Worm (Caenorhabditis elegans) whole organism, L4 larva: Measurements from ENCODE around the gene Y52E8A.3.

Experiments used
- D1046.2 ChIP-seq: fragments of 200-800 bp; sonication (Bioruptor generic); IDR thresholded peaks from 2 replicates; pipeline ENCODE4 v1.3.6; 2022; ENCODE audit warnings: missing genetic modification characterization, missing compliant biosample characterization
- F10B5.3 ChIP-seq: sonication (generic microtip); optimal IDR thresholded peaks from 2 replicates; lab custom pipeline; 2016; ENCODE audit warnings: mild to moderate bottlenecking, missing genetic modification characterization, missing compliant biosample characterization
- F26F4.8 ChIP-seq: fragments of 200-800 bp; sonication (Bioruptor generic); conservative IDR thresholded peaks from 2 replicates; pipeline ENCODE4 v1.3.6; 2022; ENCODE audit warnings: missing genetic modification characterization, missing compliant biosample characterization
- Y48G9A.11 ChIP-seq: fragments of 200-800 bp; sonication (Bioruptor generic); IDR thresholded peaks from 2 replicates; pipeline ENCODE4 v1.3.6; 2022; ENCODE audit warnings: missing genetic modification reagents, missing genetic modification characterization, missing compliant biosample characterization
- Y5F2A.4 ChIP-seq: fragments of 200-800 bp; sonication (Bioruptor generic); optimal IDR thresholded peaks from 2 replicates; lab custom pipeline; 2018; ENCODE audit warnings: mild to moderate bottlenecking, missing genetic modification characterization, missing compliant biosample characterization
- ZK337.2 ChIP-seq: fragments of 200-800 bp; sonication (Bioruptor generic); IDR thresholded peaks from 2 replicates; pipeline ENCODE4 v1.3.6; 2022; ENCODE audit warnings: missing genetic modification reagents, missing genetic modification characterization, missing compliant biosample characterization
- ceh-20 ChIP-seq: fragments of 200-800 bp; sonication (Bioruptor generic); IDR thresholded peaks from 2 replicates; pipeline ENCODE4 v1.3.6; 2022; ENCODE audit warnings: missing genetic modification reagents, missing genetic modification characterization, missing compliant biosample characterization
- ceh-44 ChIP-seq: fragments of 200-800 bp; sonication (Bioruptor generic); IDR thresholded peaks from 2 replicates; pipeline ENCODE4 v1.3.6; 2022; ENCODE audit warnings: missing genetic modification reagents, missing genetic modification characterization, missing compliant biosample characterization
- ceh-82 ChIP-seq: sonication (generic microtip); optimal IDR thresholded peaks from 2 replicates; lab custom pipeline; 2017; ENCODE audit warnings: missing biosample characterization, missing genetic modification characterization
- cey-2 ChIP-seq: sonication (generic microtip); optimal IDR thresholded peaks from 3 replicates; lab custom pipeline; 2017; ENCODE audit warnings: missing genetic modification characterization, mild to moderate bottlenecking, missing compliant biosample characterization, antibody characterized with exemption, borderline replicate concordance; ENCODE audit not compliant: insufficient read depth
- ctbp-1 ChIP-seq: fragments of 200-800 bp; sonication (Bioruptor generic); IDR thresholded peaks from 2 replicates; pipeline ENCODE4 v1.3.6; 2022; ENCODE audit warnings: missing genetic modification reagents, missing genetic modification characterization, missing compliant biosample characterization
- daf-16 ChIP-seq, 3 experiments: sonication (generic microtip); optimal IDR thresholded peaks; 2 replicates each; lab custom pipeline; 2016 to 2017; ENCODE audit warnings: missing genetic modification characterization in 3 of 3, missing genetic modification reagents in 3 of 3, mild to moderate bottlenecking in 2 of 3, missing compliant biosample characterization in 2 of 3, missing biosample characterization in 1 of 3, moderate library complexity in 1 of 3
- daf-8 ChIP-seq: fragments of 200-800 bp; sonication (Bioruptor generic); IDR thresholded peaks from 2 replicates; pipeline ENCODE4 v1.3.6; 2022; ENCODE audit warnings: missing genetic modification characterization, missing compliant biosample characterization
- dmd-6 ChIP-seq: fragments of 200-800 bp; sonication (Bioruptor generic); IDR thresholded peaks from 2 replicates; pipeline ENCODE4 v1.3.6; 2022; ENCODE audit warnings: missing genetic modification reagents, missing genetic modification characterization, missing compliant biosample characterization
- dpl-1 ChIP-seq: fragments of 150-350 bp; optimal IDR thresholded peaks from 2 replicates; lab custom pipeline; 2014; ENCODE audit warnings: missing biosample characterization, missing genetic modification reagents, missing genetic modification characterization
- egl-43 ChIP-seq: fragments of 200-800 bp; sonication (Bioruptor generic); IDR thresholded peaks from 2 replicates; pipeline ENCODE4 v1.3.6; 2022; ENCODE audit warnings: missing genetic modification reagents, missing genetic modification characterization, missing compliant biosample characterization
- lin-29 ChIP-seq: fragments of 200-800 bp; sonication (Bioruptor generic); IDR thresholded peaks from 2 replicates; pipeline ENCODE4 v1.3.6; 2022; ENCODE audit warnings: missing genetic modification reagents, missing genetic modification characterization, missing compliant biosample characterization
- lin-39 ChIP-seq: fragments of 150-350 bp; optimal IDR thresholded peaks from 2 replicates; lab custom pipeline; 2014; ENCODE audit warnings: missing biosample characterization, missing genetic modification reagents, missing genetic modification characterization
- mxl-3 ChIP-seq: fragments of 200-800 bp; sonication (Bioruptor generic); optimal IDR thresholded peaks from 2 replicates; lab custom pipeline; 2018; ENCODE audit warnings: mild to moderate bottlenecking, missing genetic modification characterization, missing compliant biosample characterization
- nhr-42 ChIP-seq: fragments of 200-800 bp; sonication (Bioruptor generic); IDR thresholded peaks from 2 replicates; pipeline ENCODE4 v1.3.6; 2022; ENCODE audit warnings: missing genetic modification characterization, missing compliant biosample characterization
- rbr-2 ChIP-seq: sonication (generic microtip); optimal IDR thresholded peaks from 2 replicates; lab custom pipeline; 2016; ENCODE audit warnings: missing genotype, missing genetic modification characterization, missing compliant biosample characterization
- sdz-12 ChIP-seq: fragments of 200-800 bp; sonication (Bioruptor generic); optimal IDR thresholded peaks from 2 replicates; lab custom pipeline; 2018; ENCODE audit warnings: mild to moderate bottlenecking, missing genetic modification characterization, missing compliant biosample characterization
- unc-130 ChIP-seq: sonication (generic microtip); optimal IDR thresholded peaks from 2 replicates; lab custom pipeline; 2016; ENCODE audit warnings: missing genetic modification reagents, missing genetic modification characterization, missing compliant biosample characterization
- unc-39 ChIP-seq: sonication (generic microtip); optimal IDR thresholded peaks from 2 replicates; lab custom pipeline; 2017; ENCODE audit warnings: missing biosample characterization, missing genetic modification characterization
- unc-62 ChIP-seq, 3 experiments: fragments of 150-350 bp in 1 of 3; sonication (generic microtip); optimal IDR thresholded peaks in 2 of 3; peaks in 1 of 3; 1 replicate in 1 of 3; 2 replicates in 2 of 3; lab custom pipeline; 2014 to 2017; ENCODE audit warnings: missing biosample characterization in 3 of 3, missing genetic modification characterization in 3 of 3, missing genetic modification reagents in 3 of 3, missing genotype in 1 of 3

Y52E8A.3 gene

DNA sequence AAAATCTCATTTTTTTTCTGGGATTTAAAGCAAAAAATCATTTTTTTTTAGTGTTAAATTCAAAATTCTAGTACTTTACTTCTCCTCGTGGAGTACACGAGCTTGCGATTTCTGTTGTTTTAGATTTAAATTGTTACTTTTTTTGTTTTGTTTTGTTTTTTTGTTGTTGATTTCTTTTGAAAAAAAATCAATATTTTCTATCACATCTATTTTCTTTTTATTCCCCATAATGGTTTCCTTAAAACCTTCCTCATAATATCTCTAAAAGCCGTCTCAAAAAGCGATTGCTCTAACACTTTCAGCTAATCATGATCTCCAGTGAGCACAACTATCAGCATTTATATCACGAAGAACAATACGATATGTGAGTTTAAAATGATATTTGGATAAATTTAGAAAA is 27.7 kb upstream of the Y52E8A.3 start, which contains the start of gene madf-3:
Gene madf-3, plus strand, starts transcription at position 301 of the 400 bp plus-strand sequence.
- 0 out of 2 replicates have a peak, but pooled peaks have one; percentile 2 for TF ChIP-seq dmd-6 (GFP tag; lab: Robert Waterston, UW)
- no peak for TF ChIP-seq sdz-12 (GFP tag; lab: Kevin White, UChicago)

DNA sequence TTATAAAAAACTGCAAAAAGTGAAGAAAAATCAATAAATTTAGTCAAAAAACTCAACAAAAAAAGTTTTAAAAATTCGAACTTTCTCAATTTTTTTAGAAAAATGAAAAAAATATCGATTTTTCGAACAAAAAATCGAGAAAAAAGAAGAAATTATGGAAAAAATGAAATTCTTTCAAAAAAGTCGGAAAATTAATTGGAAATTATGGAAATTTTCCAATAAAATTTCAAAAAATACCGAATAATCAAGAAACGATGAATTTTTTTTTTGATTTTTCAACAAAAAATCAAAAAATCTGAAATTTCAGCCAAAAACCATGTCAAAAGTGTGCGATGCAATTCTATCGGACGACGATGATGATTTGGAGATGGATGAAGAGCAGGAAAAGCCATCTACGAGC is 21.9 kb upstream of the Y52E8A.3 start, which contains the start of gene H20J04.4:
Gene H20J04.4, plus strand, starts transcription at position 301 of the 400 bp plus-strand sequence.
- TF ChIP-seq daf-16 (GFP tag; optimal IDR thresholded peaks at IDR 0.05; lab: Kevin White, UChicago) (no peak), daf-16 (tag; optimal IDR thresholded peaks at IDR 0.05; lab: Kevin White, UChicago) (no peak), Y48G9A.11 (GFP tag; lab: Robert Waterston, UW) (no peak), egl-43 (no peak), D1046.2 (GFP tag; lab: Robert Waterston, UW) (no peak), rbr-2 (tag; lab: Kevin White, UChicago) (no peak)

DNA sequence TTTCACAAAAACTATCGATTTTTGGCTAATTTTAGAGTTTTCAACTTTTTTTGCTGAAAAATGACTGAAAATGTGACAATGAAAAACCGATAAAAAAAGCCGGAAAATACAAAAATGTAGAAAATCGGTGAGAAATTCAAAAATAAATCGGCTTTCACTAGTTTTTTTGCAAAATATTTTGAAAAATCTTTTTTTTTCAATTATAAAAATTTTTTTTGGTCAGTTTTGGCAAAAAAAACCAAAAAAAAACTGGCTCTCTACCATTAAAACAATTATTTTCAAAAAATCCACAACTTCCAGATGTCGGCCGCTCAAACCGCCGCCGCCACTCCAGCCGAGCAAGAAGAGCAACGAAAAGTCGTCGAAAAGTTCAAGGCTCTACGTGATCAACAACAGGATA is 19.6 kb upstream of the Y52E8A.3 start, which contains the start of gene pfd-2:
Gene pfd-2, plus strand, starts transcription at position 301 of the 400 bp plus-strand sequence.
- TF ChIP-seq sdz-12 (GFP tag; lab: Kevin White, UChicago), result no peak

DNA sequence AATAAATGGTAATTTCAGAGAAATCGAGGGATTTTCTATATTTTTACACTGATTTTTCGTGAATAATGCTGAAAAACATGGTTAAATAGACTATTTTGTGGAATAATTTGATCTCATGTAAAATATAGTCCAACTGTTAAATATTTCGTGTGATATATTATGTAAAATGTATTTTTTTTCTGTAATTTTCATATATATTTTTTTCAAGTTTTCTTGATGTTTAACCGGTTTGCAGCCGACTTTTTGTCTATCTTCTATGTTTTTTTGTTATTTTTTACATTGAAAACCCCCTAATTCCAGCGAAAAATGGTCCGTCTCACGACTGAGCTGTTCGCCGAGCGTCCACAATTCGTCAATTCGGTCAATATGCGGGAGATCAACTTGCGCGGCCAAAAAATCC is 17.3 kb upstream of the Y52E8A.3 start, which contains the start of gene mog-2:
Gene mog-2, plus strand, starts transcription at position 301 of the 400 bp plus-strand sequence.
- TF ChIP-seq daf-8 (GFP tag; lab: Robert Waterston, UW), result no peak
- TF ChIP-seq ctbp-1 (GFP tag; lab: Robert Waterston, UW), result no peak
- no peak for TF ChIP-seq ceh-20 (GFP tag; lab: Robert Waterston, UW)
- no peak for TF ChIP-seq unc-39 (tag; lab: Kevin White, UChicago)
- no peak for TF ChIP-seq lin-29 (GFP tag; lab: Robert Waterston, UW)
- no peak for TF ChIP-seq mxl-3 (GFP tag; lab: Kevin White, UChicago)
- no peak for TF ChIP-seq F10B5.3 (tag; lab: Kevin White, UChicago)
- no peak for TF ChIP-seq dpl-1 (GFP tag; lab: Kevin White, UChicago)
- no peak for TF ChIP-seq ceh-82 (tag; lab: Kevin White, UChicago)
- TF ChIP-seq ceh-44 (GFP tag; lab: Robert Waterston, UW), result no peak
- TF ChIP-seq nhr-42 (GFP tag; lab: Robert Waterston, UW), result no peak
- TF ChIP-seq lin-39 (tag; lab: Kevin White, UChicago), result no peak

DNA sequence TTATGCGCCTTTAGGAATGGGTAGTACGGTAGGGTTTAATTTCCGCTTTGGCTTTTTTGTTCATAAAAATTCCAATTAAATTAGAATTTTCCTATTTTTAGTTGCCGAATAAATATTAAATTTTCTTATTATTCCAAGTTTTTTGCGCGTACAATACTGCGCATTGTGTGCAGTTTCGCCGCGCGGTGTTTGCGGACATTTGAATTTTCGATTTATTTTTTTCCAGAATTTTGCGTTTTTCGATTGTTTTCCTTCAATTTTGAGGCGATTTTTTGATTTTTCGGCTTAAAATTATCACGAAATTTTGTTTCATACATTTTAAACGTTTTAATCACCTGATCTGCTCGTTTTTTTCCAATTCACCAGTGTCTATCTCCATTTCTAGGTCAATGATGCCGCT is 16.1 kb upstream of the Y52E8A.3 start, which contains the start of gene H20J04.6:
Gene H20J04.6, plus strand, starts transcription at position 386 of the 400 bp plus-strand sequence.
- TF ChIP-seq dpl-1 (GFP tag; lab: Kevin White, UChicago) (peak; percentile 62), F26F4.8 (no peak), Y5F2A.4 (GFP tag; lab: Kevin White, UChicago) (no peak)

DNA sequence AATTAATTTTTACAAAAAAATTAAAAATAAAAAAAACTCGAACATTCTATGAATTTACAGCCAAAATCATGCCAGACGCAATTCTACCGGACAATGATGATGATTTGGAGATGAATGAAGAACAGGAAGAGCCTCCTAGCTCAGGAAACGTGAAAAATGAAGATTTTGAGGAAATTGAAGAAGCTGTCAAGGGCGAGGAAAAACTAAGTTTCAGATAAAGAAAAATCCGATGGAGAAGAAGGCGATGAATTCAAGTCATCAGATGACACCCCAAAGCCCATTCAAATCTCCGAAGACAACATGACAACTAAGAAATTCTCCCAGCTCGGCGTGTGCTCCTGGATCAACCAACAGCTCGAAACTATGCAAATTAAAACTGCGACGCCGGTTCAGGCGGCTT is 15.0 kb upstream of the Y52E8A.3 start, which contains the start of gene Y52E8A.1:
Gene Y52E8A.1, plus strand, starts transcription at position 301 of the 400 bp plus-strand sequence.
- peak in 1 of 2 experiments; percentile 17 for TF ChIP-seq unc-62 (GFP tag; optimal IDR thresholded peaks at IDR 0.05 in 1 of 2; lab: Kevin White, UChicago)
- TF ChIP-seq unc-62 (tag; optimal IDR thresholded peaks at IDR 0.05; lab: Kevin White, UChicago), result no peak
- TF ChIP-seq ZK337.2 (GFP tag; lab: Robert Waterston, UW), result no peak
- TF ChIP-seq daf-8 (GFP tag; lab: Robert Waterston, UW), result no peak
- TF ChIP-seq, all 104 proteins: peak for 1

DNA sequence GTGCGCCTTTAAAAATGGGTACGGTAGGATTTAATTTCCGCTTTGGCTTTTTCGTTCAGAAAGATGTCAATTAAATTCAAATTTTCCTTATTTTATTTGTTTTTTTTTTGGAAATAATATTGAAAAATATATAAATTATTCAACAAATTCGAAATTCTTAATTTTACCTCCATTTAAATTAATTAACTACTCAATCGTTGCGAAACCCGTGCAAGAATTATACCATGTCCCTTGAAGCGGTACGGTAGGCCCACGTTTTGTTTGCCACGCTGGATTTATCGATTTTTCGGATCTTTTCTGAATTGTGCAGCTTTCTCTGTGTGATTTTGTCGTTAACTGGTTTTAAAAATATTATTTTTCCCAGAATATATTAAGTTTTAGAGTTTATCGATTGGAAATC is 13.7 kb upstream of the Y52E8A.3 start, which contains the start of gene Y52E8A.2:
Gene Y52E8A.2, plus strand, starts transcription at position 382 of the 400 bp plus-strand sequence.
- TF ChIP-seq cey-2 (tag; lab: Kevin White, UChicago), result no peak
- peak; percentile 12 for TF ChIP-seq unc-130
